Fruit fly (Drosophila melanogaster): ENCODE measurements around the gene Gyc32E.

- TF ChIP-seq CG5204 (GFP tag; optimal IDR thresholded peaks at IDR 0.05) (no peak), kay (GFP tag; ENCODE audit: borderline replicate concordance) (no peak), pad (GFP tag; optimal IDR thresholded peaks at IDR 0.05) (no peak)
These were observed 26.7 kb upstream of the Gyc32E start for dm6 chr2L:11175393-11176258.

Data from whole organism, adult.